Fruit fly (Drosophila melanogaster) whole organism, prepupa: ENCODE results near the gene Ucp4A.
A peak's percentile ranks its signal among the peaks of the same experiment; 100 is the strongest.

Experiments
- Blimp-1 ChIP-seq: fragments of 200-800 bp; sonication (Bioruptor generic); optimal IDR thresholded peaks from 3 replicates; lab custom pipeline; 2017; ENCODE audit warnings: missing biosample characterization, missing genetic modification characterization, mild to moderate bottlenecking, moderate library complexity, missing genetic modification reagents
- CG11762 ChIP-seq: fragments of 200-800 bp; sonication (Bioruptor generic); optimal IDR thresholded peaks from 3 replicates; lab custom pipeline; 2016; ENCODE audit warnings: missing biosample characterization, missing genetic modification characterization; ENCODE audit not compliant: insufficient read depth
- CG11902 ChIP-seq: fragments of 200-800 bp; sonication (Bioruptor generic); optimal IDR thresholded peaks from 3 replicates; lab custom pipeline; 2016; ENCODE audit warnings: missing biosample characterization, missing genetic modification characterization
- CG15336 ChIP-seq: fragments of 200-800 bp; sonication (Bioruptor generic); IDR thresholded peaks from 2 replicates; pipeline ENCODE4 v1.3.6; 2022; ENCODE audit warnings: missing biosample characterization, missing genetic modification characterization
- CG1621 ChIP-seq: fragments of 200-800 bp; sonication (Bioruptor generic); optimal IDR thresholded peaks from 3 replicates; lab custom pipeline; 2018; ENCODE audit warnings: missing biosample characterization, mild to moderate bottlenecking, missing genetic modification characterization
- CG3032 ChIP-seq: fragments of 200-800 bp; optimal IDR thresholded peaks from 2 replicates; lab custom pipeline; 2019; ENCODE audit warnings: missing biosample characterization, mild to moderate bottlenecking, missing genetic modification characterization, moderate library complexity
- CG31627 ChIP-seq: fragments of 200-800 bp; sonication (Bioruptor generic); optimal IDR thresholded peaks from 3 replicates; lab custom pipeline; 2016; ENCODE audit warnings: missing biosample characterization, missing genetic modification characterization
- CG32006 ChIP-seq: fragments of 200-800 bp; sonication (Bioruptor generic); optimal IDR thresholded peaks from 3 replicates; lab custom pipeline; 2017; ENCODE audit warnings: missing biosample characterization, mild to moderate bottlenecking, missing genetic modification characterization
- CG34406 ChIP-seq: fragments of 200-800 bp; sonication (Bioruptor generic); optimal IDR thresholded peaks from 3 replicates; lab custom pipeline; 2016; ENCODE audit warnings: missing biosample characterization, missing genetic modification characterization
- CG3919 ChIP-seq: fragments of 200-800 bp; sonication (Bioruptor generic); optimal IDR thresholded peaks from 3 replicates; lab custom pipeline; 2016; ENCODE audit warnings: missing biosample characterization, missing genetic modification characterization
- CG4318 ChIP-seq: fragments of 200-800 bp; sonication (Bioruptor generic); optimal IDR thresholded peaks from 3 replicates; lab custom pipeline; 2017; ENCODE audit warnings: missing biosample characterization, mild to moderate bottlenecking, missing genetic modification characterization
- CG6808 ChIP-seq: fragments of 200-800 bp; sonication (Bioruptor generic); optimal IDR thresholded peaks from 3 replicates; lab custom pipeline; 2017; ENCODE audit warnings: missing biosample characterization, missing genetic modification characterization, mild to moderate bottlenecking, moderate library complexity, missing genetic modification reagents
- CG7368 ChIP-seq: fragments of 200-800 bp; sonication (Bioruptor generic); optimal IDR thresholded peaks from 3 replicates; lab custom pipeline; 2016; ENCODE audit warnings: missing biosample characterization, missing genetic modification characterization
- CG8119 ChIP-seq: fragments of 200-800 bp; sonication (Bioruptor generic); IDR thresholded peaks from 3 replicates; pipeline ENCODE4 v1.3.6; 2022; ENCODE audit warnings: missing biosample characterization, missing genetic modification characterization
- CG8319 ChIP-seq: fragments of 200-800 bp; sonication (Bioruptor generic); optimal IDR thresholded peaks from 3 replicates; lab custom pipeline; 2016; ENCODE audit warnings: missing biosample characterization, missing genetic modification characterization
- CG8632 ChIP-seq: fragments of 200-800 bp; sonication (Bioruptor generic); optimal IDR thresholded peaks from 3 replicates; lab custom pipeline; 2016; ENCODE audit warnings: missing biosample characterization, missing genetic modification characterization
- CG9139 ChIP-seq: fragments of 200-800 bp; sonication (Bioruptor generic); optimal IDR thresholded peaks from 3 replicates; lab custom pipeline; 2017; ENCODE audit warnings: missing biosample characterization, mild to moderate bottlenecking, missing genetic modification characterization
- Eip75B ChIP-seq: fragments of 200-800 bp; sonication (Bioruptor generic); optimal IDR thresholded peaks from 3 replicates; lab custom pipeline; 2016; ENCODE audit warnings: missing biosample characterization, missing genetic modification characterization
- Eip78C ChIP-seq: fragments of 200-800 bp; sonication (Bioruptor generic); peaks from one replicate; lab custom pipeline; 2016; ENCODE audit warnings: missing biosample characterization, missing genetic modification characterization
- Ets21C ChIP-seq: fragments of 200-800 bp; sonication (Bioruptor generic); optimal IDR thresholded peaks from 3 replicates; lab custom pipeline; 2016; ENCODE audit warnings: missing biosample characterization, missing genetic modification characterization
- Ets96B ChIP-seq: fragments of 200-800 bp; optimal IDR thresholded peaks from 2 replicates; lab custom pipeline; 2019; ENCODE audit warnings: missing biosample characterization, mild to moderate bottlenecking, missing genetic modification characterization, moderate library complexity
- Gug ChIP-seq: fragments of 200-800 bp; sonication (Bioruptor generic); IDR thresholded peaks from 2 replicates; pipeline ENCODE4 v1.3.6; 2022; ENCODE audit warnings: missing biosample characterization, missing genetic modification characterization
- Hr38 ChIP-seq: sonication (Bioruptor generic); optimal IDR thresholded peaks from 2 replicates; lab custom pipeline; 2016; ENCODE audit warnings: missing biosample characterization, missing genetic modification characterization
- Hr39 ChIP-seq: fragments of 200-800 bp; sonication (Bioruptor generic); optimal IDR thresholded peaks from 2 replicates; lab custom pipeline; 2016; ENCODE audit warnings: missing biosample characterization, missing genetic modification characterization
- Hr4 ChIP-seq: fragments of 200-800 bp; sonication (Bioruptor generic); optimal IDR thresholded peaks from 3 replicates; lab custom pipeline; 2016; ENCODE audit warnings: missing biosample characterization, missing genetic modification characterization
- Met ChIP-seq: fragments of 200-800 bp; sonication (Bioruptor generic); optimal IDR thresholded peaks from 3 replicates; lab custom pipeline; 2016; ENCODE audit warnings: missing biosample characterization, missing genetic modification characterization
- Smox ChIP-seq: fragments of 200-800 bp; sonication (Bioruptor generic); optimal IDR thresholded peaks from 3 replicates; lab custom pipeline; 2016; ENCODE audit warnings: missing biosample characterization, missing genetic modification characterization
- Sox102F ChIP-seq: fragments of 200-800 bp; sonication (Bioruptor generic); optimal IDR thresholded peaks from 2 replicates; lab custom pipeline; 2016; ENCODE audit warnings: missing biosample characterization, mild to moderate bottlenecking, missing genetic modification characterization
- Sox14 ChIP-seq: fragments of 200-800 bp; sonication (Bioruptor generic); optimal IDR thresholded peaks from 3 replicates; lab custom pipeline; 2016; ENCODE audit warnings: missing biosample characterization, missing genetic modification characterization
- Sox15 ChIP-seq: fragments of 200-800 bp; sonication (Bioruptor generic); optimal IDR thresholded peaks from 3 replicates; lab custom pipeline; 2016; ENCODE audit warnings: missing biosample characterization, missing genetic modification characterization
- achi ChIP-seq: fragments of 200-800 bp; sonication (Bioruptor generic); optimal IDR thresholded peaks from 3 replicates; lab custom pipeline; 2016; ENCODE audit warnings: missing biosample characterization, missing genetic modification characterization
- acj6 ChIP-seq: fragments of 200-800 bp; sonication (Bioruptor generic); optimal IDR thresholded peaks from 3 replicates; lab custom pipeline; 2016; ENCODE audit warnings: missing biosample characterization, missing genetic modification characterization
- cyc ChIP-seq: fragments of 200-800 bp; sonication (Bioruptor generic); optimal IDR thresholded peaks from 3 replicates; lab custom pipeline; 2016; ENCODE audit warnings: missing biosample characterization, missing genetic modification characterization
- dac ChIP-seq: fragments of 200-800 bp; sonication (Bioruptor generic); optimal IDR thresholded peaks from 2 replicates; lab custom pipeline; 2017; ENCODE audit warnings: missing biosample characterization, mild to moderate bottlenecking, missing genetic modification characterization
- dsx ChIP-seq: fragments of 200-800 bp; optimal IDR thresholded peaks from 3 replicates; lab custom pipeline; 2019; ENCODE audit warnings: missing biosample characterization, mild to moderate bottlenecking, missing genetic modification characterization, moderate library complexity; ENCODE audit not compliant: poor library complexity, severe bottlenecking
- eg ChIP-seq: fragments of 200-800 bp; sonication (Bioruptor generic); IDR thresholded peaks from 3 replicates; pipeline ENCODE4 v1.3.6; 2022; ENCODE audit warnings: missing biosample characterization, missing genetic modification characterization
- esn ChIP-seq: fragments of 200-800 bp; sonication (Bioruptor generic); optimal IDR thresholded peaks from 2 replicates; lab custom pipeline; 2016; ENCODE audit warnings: missing biosample characterization, mild to moderate bottlenecking, missing genetic modification characterization, moderate library complexity
- fd59A ChIP-seq: fragments of 200-800 bp; sonication (Bioruptor generic); optimal IDR thresholded peaks from 2 replicates; lab custom pipeline; 2017; ENCODE audit warnings: missing biosample characterization, mild to moderate bottlenecking, missing genetic modification characterization, missing genetic modification reagents
- fd85E ChIP-seq: fragments of 200-800 bp; sonication (Bioruptor generic); optimal IDR thresholded peaks from 3 replicates; lab custom pipeline; 2016; ENCODE audit warnings: missing biosample characterization, missing genetic modification characterization
- fkh ChIP-seq: fragments of 200-800 bp; sonication (Bioruptor generic); optimal IDR thresholded peaks from 3 replicates; lab custom pipeline; 2017; ENCODE audit warnings: missing biosample characterization, mild to moderate bottlenecking, missing genetic modification characterization, moderate library complexity
- lz ChIP-seq: fragments of 200-800 bp; sonication (Bioruptor generic); optimal IDR thresholded peaks from 3 replicates; lab custom pipeline; 2016; ENCODE audit warnings: missing biosample characterization, missing genetic modification characterization
- net ChIP-seq: fragments of 200-800 bp; sonication (Bioruptor generic); optimal IDR thresholded peaks from 3 replicates; lab custom pipeline; 2016; ENCODE audit warnings: missing biosample characterization, missing genetic modification characterization
- svp ChIP-seq: fragments of 200-800 bp; sonication (Bioruptor generic); peaks from one replicate; lab custom pipeline; 2016; ENCODE audit warnings: missing biosample characterization, missing genetic modification characterization
- topi ChIP-seq: fragments of 200-800 bp; sonication (Bioruptor generic); optimal IDR thresholded peaks from 3 replicates; lab custom pipeline; 2016; ENCODE audit warnings: missing biosample characterization, missing genetic modification characterization
- vri ChIP-seq: fragments of 200-800 bp; sonication (Bioruptor generic); optimal IDR thresholded peaks from 3 replicates; lab custom pipeline; 2016; ENCODE audit warnings: missing biosample characterization, mild to moderate bottlenecking, missing genetic modification characterization

Ucp4A gene

dm6 chrX:17856458-17857277, 11.9 kb downstream of the Ucp4A start, which contains the start of gene Srx (continued):
- TF ChIP-seq dsx (GFP tag; lab: Kevin White, UChicago): peak; percentile 18
- TF ChIP-seq achi (GFP tag; lab: Kevin White, UChicago): peak; percentile 99
- TF ChIP-seq Sox102F (GFP tag; lab: Kevin White, UChicago): no peak
- peak; percentile 30 for TF ChIP-seq Sox15 (GFP tag; lab: Kevin White, UChicago)
- TF ChIP-seq Ets21C (GFP tag; lab: Kevin White, UChicago): no peak
- TF ChIP-seq esn (GFP tag; lab: Kevin White, UChicago): peak; percentile 50
- TF ChIP-seq svp (GFP tag; lab: Kevin White, UChicago): no peak
- TF ChIP-seq acj6 (GFP tag; lab: Kevin White, UChicago): peak; percentile 15
- TF ChIP-seq CG1621 (tag; lab: Kevin White, UChicago): no peak
- no peak for TF ChIP-seq Gug (GFP tag; lab: Robert Waterston, UW)
- TF ChIP-seq CG7368: no peak
- TF ChIP-seq CG8632 (GFP tag; lab: Kevin White, UChicago): peak; percentile 39
- TF ChIP-seq Hr39 (GFP tag; lab: Kevin White, UChicago): peak; percentile 35
- TF ChIP-seq net: peak; percentile 28
- no peak for TF ChIP-seq CG3919
- peak; percentile 76 for TF ChIP-seq Blimp-1 (GFP tag; lab: Kevin White, UChicago)
- TF ChIP-seq CG15336 (GFP tag; lab: Robert Waterston, UW): peak; percentile 50
- TF ChIP-seq vri (GFP tag; lab: Kevin White, UChicago): peak; percentile 79
- TF ChIP-seq Met: no peak
- peak; percentile 28 for TF ChIP-seq CG31627 (GFP tag; lab: Kevin White, UChicago)
- no peak for TF ChIP-seq CG11902 (GFP tag; lab: Kevin White, UChicago)
- TF ChIP-seq cyc (GFP tag; lab: Kevin White, UChicago): no peak
- peak; percentile 7 for TF ChIP-seq dac (GFP tag; lab: Kevin White, UChicago)
- no peak for TF ChIP-seq CG34406 (GFP tag; lab: Kevin White, UChicago)
- TF ChIP-seq Hr38 (GFP tag; lab: Kevin White, UChicago): no peak
- TF ChIP-seq CG11762: no peak
- TF ChIP-seq Eip75B (GFP tag; lab: Kevin White, UChicago): no peak
- TF ChIP-seq CG8119: peak; percentile 49; the same call in 1 of the 3 replicates
- no peak for TF ChIP-seq fd59A (GFP tag; lab: Kevin White, UChicago)
- TF ChIP-seq Hr4 (GFP tag; lab: Kevin White, UChicago): no peak
- TF ChIP-seq fkh (GFP tag; lab: Kevin White, UChicago): peak; percentile 17
- no peak for TF ChIP-seq fd85E (GFP tag; lab: Kevin White, UChicago)
- TF ChIP-seq eg (GFP tag; lab: Robert Waterston, UW): peak; percentile 66
- TF ChIP-seq CG32006 (GFP tag; lab: Kevin White, UChicago): no peak
- peak; percentile 19 for TF ChIP-seq CG3032 (tag; lab: Kevin White, UChicago)
- TF ChIP-seq, all 60 proteins: peak for 25

dm6 chrX:17857809-17858208, 13.1 kb downstream of the Ucp4A start:
- TF ChIP-seq Eip78C (peak; percentile 56), CG3032 (tag; lab: Kevin White, UChicago) (no peak), CG9139 (no peak), svp (GFP tag; lab: Kevin White, UChicago) (peak; percentile 40), dsx (GFP tag; lab: Kevin White, UChicago) (peak; percentile 22)
- TF ChIP-seq, all 60 proteins: peak for 3

dm6 chrX:17860711-17861110, 16.0 kb downstream of the Ucp4A start, which contains the start of the genes Arp8 and CG6769:
Gene Arp8 (minus strand): TSS chrX:17860800.
Gene CG6769 (plus strand): TSS chrX:17861002.
- TF ChIP-seq Smox (GFP tag; lab: Kevin White, UChicago) (peak; percentile 32), Blimp-1 (GFP tag; lab: Kevin White, UChicago) (peak; percentile 34), svp (GFP tag; lab: Kevin White, UChicago) (peak; percentile 46), Ets21C (GFP tag; lab: Kevin White, UChicago) (no peak), CG4318 (GFP tag; lab: Kevin White, UChicago) (no peak), Hr39 (GFP tag; lab: Kevin White, UChicago) (peak; percentile 18), CG6808 (GFP tag; lab: Kevin White, UChicago) (no peak), Hr38 (GFP tag; lab: Kevin White, UChicago) (no peak), lz (no peak), topi (GFP tag; lab: Kevin White, UChicago) (peak; percentile 22), Ets96B (tag; lab: Kevin White, UChicago) (no peak), net (no peak), Eip78C (peak; percentile 76), fkh (GFP tag; lab: Kevin White, UChicago) (no peak), CG1621 (tag; lab: Kevin White, UChicago) (peak; percentile 35), Eip75B (GFP tag; lab: Kevin White, UChicago) (peak; percentile 3), CG3032 (tag; lab: Kevin White, UChicago) (peak; percentile 32), CG8319 (no peak), Hr4 (GFP tag; lab: Kevin White, UChicago) (peak; percentile 8), CG3919 (no peak), achi (GFP tag; lab: Kevin White, UChicago) (peak; percentile 6), Sox14 (GFP tag; lab: Kevin White, UChicago) (peak; percentile 56), esn (GFP tag; lab: Kevin White, UChicago) (peak; percentile 53)
